Fruit fly (Drosophila melanogaster) Kc167 (cell line): ENCODE measurements around the gene CG13137.

Source experiments
- Myc ChIP-seq: fragments of >200 bp; optimal IDR thresholded peaks from 2 replicates; lab custom pipeline; 2017; ENCODE audit warnings: missing external identifiers
- Sin3A ChIP-seq: fragments of >200 bp; optimal IDR thresholded peaks from 2 replicates; lab custom pipeline; 2018; ENCODE audit warnings: missing external identifiers
- h ChIP-seq: fragments of >200 bp; optimal IDR thresholded peaks from 3 replicates; lab custom pipeline; 2018; ENCODE audit warnings: missing external identifiers
- insv ChIP-seq: fragments of >200 bp; optimal IDR thresholded peaks from 3 replicates; lab custom pipeline; 2018; ENCODE audit warnings: missing external identifiers
- psq ChIP-seq: fragments of >200 bp; optimal IDR thresholded peaks from 2 replicates; lab custom pipeline; 2017; ENCODE audit warnings: missing external identifiers
- ttk ChIP-seq: sonication (Bioruptor generic); optimal IDR thresholded peaks from 2 replicates; lab custom pipeline; 2017; ENCODE audit warnings: missing external identifiers

CG13137 gene

DNA sequence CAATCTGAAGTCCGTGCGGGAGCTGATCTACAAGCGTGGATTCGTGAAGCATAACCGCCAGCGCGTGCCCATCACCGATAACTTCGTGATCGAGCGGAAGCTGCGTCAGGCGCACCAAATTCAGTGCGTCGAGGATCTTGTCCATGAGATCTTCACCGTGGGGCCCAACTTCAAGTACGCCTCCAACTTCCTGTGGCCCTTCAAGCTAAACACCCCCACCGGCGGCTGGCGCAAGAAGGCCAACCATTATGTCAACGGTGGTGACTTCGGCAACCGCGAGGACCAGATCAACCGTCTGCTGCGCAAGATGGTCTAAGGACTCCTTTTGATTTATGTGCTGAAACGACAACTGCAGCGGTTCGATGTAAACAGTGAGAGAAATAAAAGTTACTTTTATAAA, 29.2 kb downstream of the CG13137 start:
- TF ChIP-seq Myc (lab: Kevin White, UChicago) (no peak), insv (no peak), psq (lab: Kevin White, UChicago) (no peak), ttk (no peak), Sin3A (lab: Kevin White, UChicago) (no peak), h (lab: Kevin White, UChicago) (no peak)

DNA sequence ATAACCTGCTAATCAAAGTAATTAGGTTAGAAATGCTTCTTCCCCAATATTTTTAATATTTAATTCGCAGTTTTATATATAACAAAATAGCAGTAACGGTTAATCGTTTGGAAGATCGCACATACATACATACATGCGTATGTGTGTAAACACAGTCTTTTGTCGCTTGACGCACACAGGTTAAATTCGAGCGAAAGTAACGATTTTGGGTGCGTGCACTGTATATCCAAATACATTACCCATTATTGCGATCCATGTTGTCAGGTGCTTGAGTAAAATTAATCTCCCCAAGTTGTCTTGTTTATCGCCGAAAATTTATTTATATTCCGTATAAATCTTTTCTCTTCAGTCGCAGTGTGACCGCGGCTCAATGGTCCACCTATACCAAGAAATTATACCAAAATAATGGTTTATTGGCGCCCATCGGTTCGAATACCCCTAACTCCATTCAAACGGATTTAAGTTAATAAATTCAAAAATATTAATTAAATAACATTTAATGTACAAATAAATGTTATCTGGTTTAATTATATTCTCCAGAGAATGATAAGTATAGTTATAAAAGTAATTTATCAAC, 31.5 kb downstream of the CG13137 start, which contains the start of gene CG34159:
Gene CG34159 (minus strand): TSS at position 385 of the 577 bp plus-strand sequence.
- TF ChIP-seq ttk: no peak
- no peak for TF ChIP-seq Sin3A (lab: Kevin White, UChicago)
- TF ChIP-seq h (lab: Kevin White, UChicago): no peak
- TF ChIP-seq Myc (lab: Kevin White, UChicago): no peak
- TF ChIP-seq insv: no peak

DNA sequence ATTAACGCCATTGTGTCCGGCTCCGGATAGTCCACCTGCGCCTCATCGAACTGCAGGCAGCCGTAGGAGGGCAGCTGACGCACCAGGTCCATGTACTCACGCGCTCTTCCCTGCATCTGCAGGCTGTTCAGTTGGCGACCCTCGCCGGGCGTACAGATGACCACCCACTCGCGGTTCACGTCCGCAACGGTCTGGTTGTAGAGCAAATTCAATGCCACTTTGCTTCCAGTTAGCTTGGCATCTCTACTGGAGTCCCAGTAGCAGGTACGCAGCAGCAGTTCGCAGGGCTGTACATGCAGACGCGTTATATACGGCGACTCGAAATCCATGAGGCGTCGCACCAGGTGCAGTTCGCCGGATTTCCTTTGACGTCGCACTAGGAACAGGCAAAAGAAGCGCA, 33.4 kb downstream of the CG13137 start:
- TF ChIP-seq h (lab: Kevin White, UChicago) (no peak), insv (no peak), ttk (peak; percentile 87)

DNA sequence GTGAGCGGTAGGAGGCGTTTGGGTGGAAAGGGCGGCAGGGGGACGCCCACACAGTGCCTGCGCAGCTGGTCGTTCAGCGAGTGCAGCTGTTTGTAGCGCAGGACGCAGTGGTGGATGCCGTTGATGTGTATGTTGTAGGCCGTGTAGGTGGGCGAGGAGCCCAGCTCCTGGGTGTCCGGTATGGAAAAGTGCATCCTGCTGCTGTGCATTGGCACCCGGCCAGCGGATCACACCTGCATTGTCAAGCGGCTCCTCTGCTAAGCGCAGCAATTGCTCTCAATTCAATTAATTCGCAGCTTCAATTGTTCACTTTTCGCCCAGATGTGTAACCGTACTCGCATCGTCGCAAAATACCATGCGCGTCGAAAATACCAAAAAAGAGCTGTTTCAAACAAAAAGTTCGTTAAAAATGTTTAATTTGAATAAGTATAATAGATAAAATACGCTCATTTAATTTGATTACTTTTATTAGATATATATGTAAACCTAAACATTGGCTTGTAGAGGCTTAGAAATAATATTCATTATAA, 34.2 kb downstream of the CG13137 start, which contains the start of gene Snx17:
Gene Snx17 (minus strand): TSS at position 329 of the 530 bp plus-strand sequence.
- TF ChIP-seq Sin3A (lab: Kevin White, UChicago) (no peak), ttk (no peak), Myc (lab: Kevin White, UChicago) (no peak), insv (no peak)

DNA sequence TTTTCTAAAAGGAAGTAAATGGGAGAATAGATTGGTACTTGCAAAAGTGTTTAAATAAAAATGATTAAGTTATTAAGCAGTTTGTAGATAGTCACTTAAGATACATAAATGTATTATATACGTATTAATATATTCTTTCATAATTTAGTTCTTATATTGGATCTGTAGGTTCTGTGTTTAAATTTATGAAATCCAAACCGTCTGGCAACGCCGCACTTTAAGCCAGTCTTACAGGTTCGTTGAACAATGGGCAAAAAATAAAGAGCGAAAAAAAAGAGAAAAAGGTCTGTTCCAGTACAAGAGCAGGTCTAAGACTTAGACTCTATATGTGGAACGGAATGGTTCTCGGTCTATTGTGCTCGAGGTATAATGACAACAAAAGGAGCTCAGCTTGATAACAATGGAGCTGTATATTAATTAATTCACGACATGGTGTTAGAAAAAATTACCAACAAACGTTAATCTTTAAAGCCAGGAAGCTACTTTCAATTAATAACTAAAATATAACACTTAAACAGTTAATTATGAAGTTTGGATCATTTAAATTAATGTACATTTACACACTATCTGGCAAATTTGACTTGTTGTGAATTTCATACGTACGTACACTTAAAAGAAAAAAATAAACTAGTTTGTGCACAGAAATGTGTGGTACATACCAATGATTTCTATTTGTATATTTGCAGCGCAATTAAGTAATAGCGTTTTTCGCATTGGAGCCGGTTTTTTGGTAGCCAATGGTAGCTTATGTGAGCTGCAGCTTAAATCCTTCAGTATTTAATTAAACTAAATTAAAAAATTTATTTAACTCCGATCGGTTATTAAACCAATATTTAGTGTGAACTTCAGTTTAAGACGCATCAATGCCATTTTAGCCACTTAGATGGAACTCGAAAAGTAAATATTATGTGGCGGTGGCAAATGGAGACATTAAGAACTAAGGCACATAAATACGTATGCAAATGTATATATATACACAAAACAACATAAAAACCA, 36.6 kb downstream of the CG13137 start, which contains the start of gene CG5731:
Gene CG5731 (minus strand): TSS at position 946 of the 996 bp plus-strand sequence.
- no peak for TF ChIP-seq Myc (lab: Kevin White, UChicago)
- no peak for TF ChIP-seq psq (lab: Kevin White, UChicago)
- TF ChIP-seq Sin3A (lab: Kevin White, UChicago): no peak
- TF ChIP-seq h (lab: Kevin White, UChicago): no peak
- no peak for TF ChIP-seq ttk
- no peak for TF ChIP-seq insv

DNA sequence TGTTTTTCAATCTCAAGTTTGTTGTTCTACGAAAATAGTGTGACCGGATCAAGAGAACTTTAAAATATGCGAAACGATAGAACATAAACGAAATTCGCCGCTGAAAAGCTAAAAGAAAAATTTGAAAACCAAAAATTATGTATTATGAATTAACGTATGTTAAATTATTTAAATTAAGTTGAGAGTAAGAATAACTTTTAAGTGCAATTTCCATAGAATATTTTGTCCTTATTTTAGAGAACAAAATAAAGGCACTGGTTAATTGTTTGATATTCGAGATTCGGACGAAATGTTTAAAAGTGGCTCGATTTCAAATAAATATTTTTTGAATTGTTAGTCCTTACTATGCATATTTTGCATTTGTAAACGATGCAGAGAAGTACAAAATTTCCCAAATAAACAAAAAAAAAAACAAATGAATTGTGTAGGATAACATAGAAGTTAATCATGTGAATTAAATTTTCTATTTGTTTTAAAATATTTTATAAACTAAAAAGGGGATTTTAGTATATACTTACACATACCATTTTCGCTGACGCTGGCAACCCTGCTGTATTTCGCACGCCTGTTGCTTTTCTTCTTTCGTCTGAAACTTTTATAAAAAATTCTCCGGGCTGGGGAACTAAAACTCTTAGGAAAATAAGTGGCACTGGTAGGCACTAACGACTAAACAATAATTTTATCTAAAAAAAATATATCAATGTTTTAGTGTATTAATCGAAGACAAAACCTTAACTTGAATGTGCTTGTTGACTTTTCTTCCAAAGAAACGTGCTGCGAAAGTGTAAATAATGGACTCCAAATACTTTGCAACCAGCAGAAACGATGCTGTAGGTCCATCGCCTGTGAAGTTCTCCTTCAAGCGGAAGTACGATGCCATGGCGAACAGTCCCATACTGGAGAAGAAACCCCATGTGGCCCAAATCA, 38.4 kb downstream of the CG13137 start, which contains the start of the genes CG5727 and ath:
Gene CG5727 (minus strand): TSS at position 51 of the 927 bp plus-strand sequence.
Gene ath (plus strand): TSS at position 513 of the 927 bp plus-strand sequence.
- TF ChIP-seq psq (lab: Kevin White, UChicago): no peak
- no peak for TF ChIP-seq Sin3A (lab: Kevin White, UChicago)
- no peak for TF ChIP-seq insv
- no peak for TF ChIP-seq Myc (lab: Kevin White, UChicago)
- no peak for TF ChIP-seq ttk
- TF ChIP-seq h (lab: Kevin White, UChicago): no peak

DNA sequence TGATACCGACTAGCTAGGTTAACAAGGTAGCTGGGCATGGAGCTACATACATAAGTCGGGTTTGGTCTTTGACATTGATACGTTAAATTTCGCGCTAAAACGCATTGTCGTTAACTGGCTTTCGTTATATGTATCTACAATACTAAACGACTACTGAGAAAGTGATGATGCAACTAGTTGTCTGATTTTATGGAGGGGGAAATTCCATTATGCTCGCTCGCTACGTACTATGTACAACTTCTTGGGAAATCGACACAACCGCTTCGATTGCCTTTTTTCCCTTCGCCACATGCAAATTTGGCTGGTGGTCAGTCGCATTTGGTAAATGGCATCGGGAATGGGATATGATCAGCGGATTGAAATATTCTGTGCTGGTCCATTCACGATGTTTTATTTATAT, 47.5 kb downstream of the CG13137 start:
- TF ChIP-seq Sin3A (lab: Kevin White, UChicago): no peak
- TF ChIP-seq h (lab: Kevin White, UChicago): no peak
- TF ChIP-seq ttk: no peak
- no peak for TF ChIP-seq psq (lab: Kevin White, UChicago)
- no peak for TF ChIP-seq Myc (lab: Kevin White, UChicago)
- TF ChIP-seq insv: no peak

DNA sequence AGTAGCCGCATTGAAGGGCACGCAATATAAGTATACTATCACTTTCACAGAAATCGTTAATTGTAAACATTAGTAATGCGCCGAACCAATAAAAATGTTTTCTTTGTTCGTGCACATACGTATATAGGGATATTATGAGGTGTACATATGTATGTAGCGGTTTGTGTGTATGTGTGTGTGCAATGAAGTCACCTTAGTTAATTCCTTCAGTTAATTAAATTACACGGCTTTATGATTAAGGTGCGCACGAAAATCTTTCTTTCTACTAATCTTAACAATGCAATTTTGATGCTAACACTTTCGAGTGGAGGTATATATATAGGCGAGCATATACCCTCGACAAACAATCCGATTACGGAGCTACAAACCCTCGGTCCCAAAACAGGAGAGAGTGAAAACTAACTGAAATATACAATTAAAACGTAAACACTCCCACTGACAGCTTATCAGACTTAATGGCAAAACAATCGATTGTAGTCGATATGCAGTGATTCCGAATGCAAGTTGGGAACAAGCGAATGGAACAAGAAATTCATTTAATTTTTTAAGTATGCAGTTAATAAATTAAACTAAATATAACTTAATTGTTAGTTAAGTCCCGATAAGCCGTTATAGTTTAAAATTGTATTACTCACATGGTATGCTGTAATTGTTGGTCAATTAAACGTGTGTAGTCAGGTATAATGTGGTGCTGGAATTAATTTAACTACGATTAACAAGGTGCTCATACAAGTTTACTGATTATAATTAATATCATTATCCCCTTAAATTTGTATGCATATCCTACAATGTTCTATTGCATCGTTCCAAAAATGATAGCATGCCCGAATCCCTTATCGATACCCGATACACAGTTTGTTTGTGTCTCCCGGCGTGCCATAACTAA, 48.2 kb downstream of the CG13137 start, which contains the start of the genes Npc1a and Prosalpha6:
Gene Npc1a (minus strand): TSS at position 716 of the 886 bp plus-strand sequence.
Gene Prosalpha6 (plus strand): TSS at position 851 of the 886 bp plus-strand sequence.
- TF ChIP-seq h (lab: Kevin White, UChicago) (no peak), Sin3A (lab: Kevin White, UChicago) (no peak), Myc (lab: Kevin White, UChicago) (no peak), insv (no peak), ttk (no peak), psq (lab: Kevin White, UChicago) (no peak)

DNA sequence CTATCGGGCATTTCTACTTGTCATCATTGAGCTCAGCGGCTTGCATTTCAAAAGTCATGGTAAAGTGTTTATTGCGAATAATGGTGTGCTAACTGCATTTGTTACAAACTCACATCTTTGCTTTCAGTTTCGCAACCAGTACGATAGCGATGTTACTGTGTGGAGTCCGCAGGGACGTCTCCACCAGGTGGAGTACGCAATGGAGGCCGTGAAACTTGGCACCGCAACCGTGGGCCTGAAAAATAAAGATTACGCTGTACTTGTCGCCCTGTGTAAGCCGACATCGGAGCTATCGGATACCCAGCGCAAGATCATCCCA, 48.8 kb downstream of the CG13137 start:
- no peak for TF ChIP-seq Sin3A (lab: Kevin White, UChicago)
- no peak for TF ChIP-seq insv
- no peak for TF ChIP-seq psq (lab: Kevin White, UChicago)

DNA sequence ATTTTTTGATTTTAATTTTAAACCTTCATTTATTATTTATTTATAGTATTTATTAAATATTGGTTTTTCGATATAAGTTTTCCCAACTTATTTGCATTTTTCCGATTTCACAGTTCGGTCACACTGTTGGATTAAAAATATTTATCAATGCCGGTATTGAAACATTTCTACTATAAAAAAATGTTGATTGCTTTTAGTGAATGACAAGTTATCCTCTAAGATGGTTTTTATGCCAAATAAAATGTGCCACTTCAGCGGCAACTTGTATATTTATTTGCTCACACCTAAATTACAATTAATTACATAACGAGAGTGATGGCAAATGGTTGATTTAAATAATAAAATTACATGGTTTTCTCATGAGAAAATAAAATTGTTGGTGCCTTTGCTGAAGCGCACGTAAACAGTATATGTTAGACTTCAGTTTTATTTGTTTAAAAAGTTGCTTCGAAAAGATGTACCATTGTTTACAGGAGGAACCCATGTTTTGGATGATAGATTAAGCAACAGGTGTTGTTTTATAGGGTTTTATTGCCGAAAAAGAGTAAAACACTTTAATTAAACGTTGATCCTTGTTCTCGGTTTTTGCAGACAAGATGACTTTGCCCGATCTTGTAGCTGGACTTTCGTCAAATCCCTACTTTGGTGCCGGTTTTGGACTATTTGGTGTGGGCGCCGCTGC, 50.2 kb downstream of the CG13137 start, which contains the start of gene Bcs1:
Gene Bcs1 (plus strand): TSS at position 108 of the 682 bp plus-strand sequence.
- TF ChIP-seq Sin3A (lab: Kevin White, UChicago) (no peak), psq (lab: Kevin White, UChicago) (no peak), Myc (lab: Kevin White, UChicago) (no peak), h (lab: Kevin White, UChicago) (no peak), insv (no peak), ttk (no peak)
